Worm (Caenorhabditis elegans) whole organism, L1 larva: ENCODE results near the gene ZK1320.13.

Experiments
- ceh-82 ChIP-seq, 3 experiments: fragments of 150-350 bp in 1 of 3; sonication (generic microtip) in 2 of 3; optimal IDR thresholded peaks; 2 replicates each; lab custom pipeline; 2014 to 2017; ENCODE audit warnings: missing biosample characterization in 3 of 3, missing genetic modification characterization in 3 of 3
- elt-2 ChIP-seq: sonication (generic microtip); optimal IDR thresholded peaks from 2 replicates; lab custom pipeline; 2016; ENCODE audit warnings: missing genetic modification characterization, mild to moderate bottlenecking, inconsistent platforms, missing compliant biosample characterization, missing genetic modification reagents
- ets-5 ChIP-seq: fragments of 200-800 bp; sonication (Bioruptor generic); IDR thresholded peaks from 2 replicates; pipeline ENCODE4 v1.3.6; 2022; ENCODE audit warnings: missing genetic modification characterization, missing compliant biosample characterization
- fos-1 ChIP-seq: fragments of 150-350 bp; optimal IDR thresholded peaks from 2 replicates; lab custom pipeline; 2014; ENCODE audit warnings: missing biosample characterization, missing genetic modification characterization
- lin-39 ChIP-seq: fragments of 150-350 bp; optimal IDR thresholded peaks from 2 replicates; lab custom pipeline; 2014; ENCODE audit warnings: missing biosample characterization, missing genetic modification reagents, missing genetic modification characterization
- lsy-2 ChIP-seq, 2 experiments: fragments of 150-350 bp; optimal IDR thresholded peaks; 2 replicates each; lab custom pipeline; 2014; ENCODE audit warnings: missing biosample characterization in 2 of 2, missing genetic modification characterization in 2 of 2
- mdl-1 ChIP-seq, 2 experiments: fragments of 150-350 bp; optimal IDR thresholded peaks; 2 replicates each; lab custom pipeline; 2014 to 2017; ENCODE audit warnings: missing biosample characterization in 2 of 2, missing genetic modification characterization in 2 of 2, inconsistent platforms in 1 of 2
- nhr-11 ChIP-seq: fragments of 150-350 bp; optimal IDR thresholded peaks from 2 replicates; lab custom pipeline; 2014; ENCODE audit warnings: missing biosample characterization, missing genetic modification characterization
- nhr-237 ChIP-seq: fragments of 150-350 bp; optimal IDR thresholded peaks from 2 replicates; lab custom pipeline; 2014; ENCODE audit warnings: missing biosample characterization, missing genetic modification characterization
- nhr-77 ChIP-seq: fragments of 150-350 bp; optimal IDR thresholded peaks from 2 replicates; lab custom pipeline; 2014; ENCODE audit warnings: missing biosample characterization, missing genetic modification characterization
- nhr-84 ChIP-seq: sonication (generic microtip); optimal IDR thresholded peaks from 2 replicates; lab custom pipeline; 2017; ENCODE audit warnings: missing biosample characterization, missing genetic modification characterization
- snpc-4 ChIP-seq: fragments of 150-350 bp; optimal IDR thresholded peaks from 2 replicates; lab custom pipeline; 2014; ENCODE audit warnings: missing biosample characterization, missing genetic modification characterization
- ztf-11 ChIP-seq, 2 experiments: sonication (generic microtip); optimal IDR thresholded peaks; 2 replicates each; lab custom pipeline; 2016 to 2017; ENCODE audit warnings: missing genetic modification characterization in 2 of 2, missing biosample characterization in 1 of 2, missing compliant biosample characterization in 1 of 2

ce11 chrII:9656210-9656755 is 24.3 kb upstream of the ZK1320.13 start, which contains the start of gene gstk-1:
- TF ChIP-seq elt-2 (tag; lab: Kevin White, UChicago) (peak; percentile 68), snpc-4 (tag; lab: Kevin White, UChicago) (no peak), mdl-1 (tag; optimal IDR thresholded peaks at IDR 0.05; lab: Kevin White, UChicago) (peak in 1 of 2 experiments; percentile 67), lsy-2 (tag; optimal IDR thresholded peaks at IDR 0.05; lab: Kevin White, UChicago) (peak in 1 of 2 experiments; percentile 2), nhr-77 (no peak), ets-5 (GFP tag; lab: Robert Waterston, UW) (no peak), lin-39 (no peak), nhr-11 (tag; lab: Kevin White, UChicago) (peak; percentile 13), nhr-84 (tag; lab: Kevin White, UChicago) (no peak), ceh-82 (tag; optimal IDR thresholded peaks at IDR 0.05; lab: Kevin White, UChicago) (no peak), ztf-11 (tag; optimal IDR thresholded peaks at IDR 0.05; lab: Kevin White, UChicago) (no peak), fos-1 (tag; lab: Kevin White, UChicago) (no peak), nhr-237 (tag; lab: Kevin White, UChicago) (no peak)
